Worm (Caenorhabditis elegans) whole organism, early embryonic: ENCODE measurements around the gene tbx-2.
A peak's percentile ranks its signal among the peaks of the same experiment; 100 is the strongest.

ENCODE experiments used
- B0310.2 ChIP-seq: sonication (generic microtip); optimal IDR thresholded peaks from 2 replicates; lab custom pipeline; 2016; ENCODE audit warnings: mild to moderate bottlenecking, missing genetic modification characterization, missing compliant biosample characterization
- F13C5.2 ChIP-seq: sonication (generic microtip); optimal IDR thresholded peaks from 2 replicates; lab custom pipeline; 2017; ENCODE audit warnings: mild to moderate bottlenecking, missing genetic modification characterization, inconsistent platforms, missing compliant biosample characterization
- aly-1 ChIP-seq: sonication (generic microtip); optimal IDR thresholded peaks from 2 replicates; lab custom pipeline; 2016; ENCODE audit warnings: missing genetic modification characterization, missing compliant biosample characterization
- ama-1 ChIP-seq: fragments of 150-350 bp; optimal IDR thresholded peaks from 2 replicates; lab custom pipeline; 2014
- ceh-13 ChIP-seq: fragments of 200-800 bp; sonication (Bioruptor generic); optimal IDR thresholded peaks from 2 replicates; lab custom pipeline; 2018; ENCODE audit warnings: mild to moderate bottlenecking, missing genetic modification characterization, missing compliant biosample characterization
- ceh-36 ChIP-seq: sonication (generic microtip); optimal IDR thresholded peaks from 2 replicates; lab custom pipeline; 2016; ENCODE audit warnings: missing genetic modification characterization, inconsistent platforms, missing compliant biosample characterization
- ets-7 ChIP-seq: sonication (generic microtip); optimal IDR thresholded peaks from 2 replicates; lab custom pipeline; 2016; ENCODE audit warnings: missing genotype, missing genetic modification characterization, missing compliant biosample characterization
- flt-1 ChIP-seq: fragments of 200-800 bp; sonication (Bioruptor generic); IDR thresholded peaks from 2 replicates; pipeline ENCODE4 v1.3.6; 2022; ENCODE audit warnings: missing genetic modification characterization, missing compliant biosample characterization
- hmbx-1 ChIP-seq: sonication (generic microtip); optimal IDR thresholded peaks from 2 replicates; lab custom pipeline; 2016; ENCODE audit warnings: mild to moderate bottlenecking, missing genetic modification characterization, missing compliant biosample characterization
- hmg-4 ChIP-seq: fragments of 200-800 bp; sonication (Bioruptor generic); optimal IDR thresholded peaks from 2 replicates; lab custom pipeline; 2018; ENCODE audit warnings: mild to moderate bottlenecking, missing genetic modification characterization, missing compliant biosample characterization
- hnd-1 ChIP-seq: sonication (generic microtip); optimal IDR thresholded peaks from 2 replicates; lab custom pipeline; 2016; ENCODE audit warnings: missing genetic modification characterization, missing compliant biosample characterization
- pes-1 ChIP-seq: fragments of 200-800 bp; sonication (Bioruptor generic); IDR thresholded peaks from 2 replicates; pipeline ENCODE4 v1.3.6; 2022; ENCODE audit warnings: missing genetic modification reagents, missing genetic modification characterization, missing compliant biosample characterization
- scrt-1 ChIP-seq: fragments of 200-800 bp; sonication (Bioruptor generic); IDR thresholded peaks from 2 replicates; pipeline ENCODE4 v1.3.6; 2022; ENCODE audit warnings: missing genetic modification characterization, missing compliant biosample characterization
- sea-1 ChIP-seq: fragments of 200-800 bp; sonication (Bioruptor generic); conservative IDR thresholded peaks from 2 replicates; pipeline ENCODE4 v1.3.6; 2022; ENCODE audit warnings: missing genetic modification characterization, missing compliant biosample characterization
- tbx-11 ChIP-seq: fragments of 200-800 bp; sonication (Bioruptor generic); IDR thresholded peaks from 2 replicates; pipeline ENCODE4 v1.3.6; 2022; ENCODE audit warnings: missing genetic modification characterization, missing compliant biosample characterization
- tbx-37 ChIP-seq: fragments of 200-800 bp; sonication (Bioruptor generic); conservative IDR thresholded peaks from 2 replicates; pipeline ENCODE4 v1.3.6; 2022; ENCODE audit warnings: missing genetic modification reagents, missing genetic modification characterization, missing compliant biosample characterization
- tra-4 ChIP-seq: sonication (generic microtip); optimal IDR thresholded peaks from 2 replicates; lab custom pipeline; 2017; ENCODE audit warnings: missing genetic modification characterization, missing compliant biosample characterization

Gene tbx-2

ce11 chrIII:5173139-5173538 lies 37.0 kb upstream of the tbx-2 start, which contains the start of gene emb-1:
Gene emb-1 (plus strand): TSS chrIII:5173439.
- TF ChIP-seq hnd-1 (no peak), tbx-11 (no peak)

- TF ChIP-seq tbx-11 (peak; percentile 68; the same call in 1 of the 2 replicates), hmbx-1 (tag; lab: Kevin White, UChicago) (no peak), hnd-1 (peak; percentile 33), ceh-13 (GFP tag; lab: Kevin White, UChicago) (peak; percentile 10), ama-1 (lab: Kevin White, UChicago) (no peak), flt-1 (GFP tag; lab: Robert Waterston, UW) (peak; percentile 75), F13C5.2 (tag; lab: Kevin White, UChicago) (peak; percentile 50), aly-1 (tag; lab: Kevin White, UChicago) (peak; percentile 16), pes-1 (peak; percentile 88), tbx-37 (GFP tag; lab: Robert Waterston, UW) (peak; percentile 93), ceh-36 (tag; lab: Kevin White, UChicago) (peak; percentile 13), B0310.2 (tag; lab: Kevin White, UChicago) (peak; percentile 26), hmg-4 (GFP tag; lab: Kevin White, UChicago) (peak; percentile 53), ets-7 (tag; lab: Kevin White, UChicago) (peak; percentile 82), scrt-1 (GFP tag; lab: Robert Waterston, UW) (peak; percentile 60; the same call in 1 of the 2 replicates), sea-1 (GFP tag; lab: Robert Waterston, UW) (peak; percentile 81), tra-4 (no peak)
These were observed 36.4 kb upstream of the tbx-2 start, which contains the start of gene K10D2.5 for ce11 chrIII:5172470-5172869. Gene K10D2.5 (plus strand): TSS chrIII:5172720.

ce11 chrIII:5171945-5172344 lies 35.8 kb upstream of the tbx-2 start, which contains the start of gene prp-19:
Gene prp-19 (minus strand): TSS chrIII:5172045.
- TF ChIP-seq ets-7 (tag; lab: Kevin White, UChicago) (no peak), aly-1 (tag; lab: Kevin White, UChicago) (no peak), tbx-11 (no peak), hmbx-1 (tag; lab: Kevin White, UChicago) (no peak), pes-1 (no peak)

DNA sequence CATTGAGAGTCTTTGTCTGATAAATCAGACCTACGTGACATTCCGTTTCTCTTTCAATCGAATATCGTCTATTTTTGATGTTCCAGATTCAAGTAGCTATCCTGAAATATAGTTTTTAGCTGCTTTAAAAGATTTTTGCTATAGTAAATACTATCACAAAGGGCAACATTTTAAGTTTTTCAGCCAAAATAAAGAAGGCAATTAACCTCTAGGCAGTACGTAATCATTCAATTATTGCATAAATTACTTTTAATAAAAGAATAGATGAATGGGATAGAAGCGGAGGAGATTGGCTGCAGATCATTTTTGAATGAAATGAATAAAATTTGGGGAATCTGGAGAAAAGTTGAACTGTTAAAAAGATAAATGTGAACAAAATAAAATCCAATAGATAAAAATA lies 33.6 kb upstream of the tbx-2 start, which contains the start of gene ulp-1:
Gene ulp-1, minus strand, starts transcription at position 101 of the 400 bp plus-strand sequence.
- TF ChIP-seq sea-1 (GFP tag; lab: Robert Waterston, UW) (no peak), tbx-11 (no peak), hmbx-1 (tag; lab: Kevin White, UChicago) (no peak), tbx-37 (GFP tag; lab: Robert Waterston, UW) (no peak), ceh-36 (tag; lab: Kevin White, UChicago) (no peak), hmg-4 (GFP tag; lab: Kevin White, UChicago) (no peak), ets-7 (tag; lab: Kevin White, UChicago) (no peak), ama-1 (lab: Kevin White, UChicago) (no peak), hnd-1 (no peak), pes-1 (no peak), ceh-13 (GFP tag; lab: Kevin White, UChicago) (no peak)

- TF ChIP-seq ets-7 (tag; lab: Kevin White, UChicago) (no peak), flt-1 (GFP tag; lab: Robert Waterston, UW) (no peak), tra-4 (no peak), B0310.2 (tag; lab: Kevin White, UChicago) (no peak), ceh-13 (GFP tag; lab: Kevin White, UChicago) (no peak), hmbx-1 (tag; lab: Kevin White, UChicago) (no peak), F13C5.2 (tag; lab: Kevin White, UChicago) (no peak), scrt-1 (GFP tag; lab: Robert Waterston, UW) (no peak), hnd-1 (no peak)
These were observed 29.6 kb upstream of the tbx-2 start for ce11 chrIII:5165745-5166144.

DNA sequence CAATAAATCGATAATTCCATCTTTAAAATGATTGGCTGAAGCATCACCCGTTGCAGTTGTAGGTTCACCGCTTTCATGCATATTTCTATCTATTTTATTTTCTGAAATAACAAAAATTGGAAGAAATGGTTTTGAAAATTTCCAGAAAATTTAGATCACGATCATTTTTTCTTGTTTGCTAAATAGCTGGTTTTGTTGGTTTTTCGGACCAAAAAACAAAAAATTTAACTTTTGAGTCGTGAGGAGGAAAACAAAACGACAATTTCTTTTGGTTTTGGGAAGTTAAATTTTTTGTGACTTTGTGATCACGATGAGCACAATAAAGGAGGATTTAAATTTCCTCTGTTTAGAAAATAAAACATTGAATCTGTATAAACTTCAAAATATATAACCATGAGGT lies 29.1 kb upstream of the tbx-2 start, which contains the start of gene T10F2.2:
Gene T10F2.2, minus strand, starts transcription at position 101 of the 400 bp plus-strand sequence.
- TF ChIP-seq pes-1: no peak
- TF ChIP-seq ama-1 (lab: Kevin White, UChicago): peak; percentile 35
- no peak for TF ChIP-seq tra-4

ce11 chrIII:5162820-5163631 lies 26.9 kb upstream of the tbx-2 start, which contains the start of gene gars-1:
Gene gars-1 (minus strand): TSS chrIII:5163627.
- TF ChIP-seq hmbx-1 (tag; lab: Kevin White, UChicago) (no peak), aly-1 (tag; lab: Kevin White, UChicago) (no peak), ama-1 (lab: Kevin White, UChicago) (no peak), pes-1 (no peak), flt-1 (GFP tag; lab: Robert Waterston, UW) (no peak), tbx-11 (no peak), scrt-1 (GFP tag; lab: Robert Waterston, UW) (no peak), hmg-4 (GFP tag; lab: Kevin White, UChicago) (no peak), ceh-13 (GFP tag; lab: Kevin White, UChicago) (no peak), tbx-37 (GFP tag; lab: Robert Waterston, UW) (no peak), ets-7 (tag; lab: Kevin White, UChicago) (no peak), ceh-36 (tag; lab: Kevin White, UChicago) (no peak), F13C5.2 (tag; lab: Kevin White, UChicago) (no peak), sea-1 (GFP tag; lab: Robert Waterston, UW) (no peak), hnd-1 (no peak), B0310.2 (tag; lab: Kevin White, UChicago) (no peak), tra-4 (no peak)
